Worm (Caenorhabditis elegans) whole organism, L2 larva: ENCODE measurements around the gene Y75B12B.11.

Experiments used
- aly-2 ChIP-seq: fragments of 150-350 bp; optimal IDR thresholded peaks from 2 replicates; lab custom pipeline; 2014; ENCODE audit warnings: missing biosample characterization, missing genetic modification characterization
- elt-1 ChIP-seq: fragments of 150-350 bp; optimal IDR thresholded peaks from 2 replicates; lab custom pipeline; 2014; ENCODE audit warnings: missing biosample characterization, missing genetic modification characterization
- elt-3 ChIP-seq: sonication (generic microtip); optimal IDR thresholded peaks from 2 replicates; lab custom pipeline; 2017; ENCODE audit warnings: missing biosample characterization, missing genetic modification characterization
- fos-1 ChIP-seq: fragments of 150-350 bp; optimal IDR thresholded peaks from 2 replicates; lab custom pipeline; 2014; ENCODE audit warnings: missing biosample characterization, missing genetic modification characterization
- lin-11 ChIP-seq: fragments of 150-350 bp; sonication (generic microtip); optimal IDR thresholded peaks from 2 replicates; lab custom pipeline; 2014; ENCODE audit warnings: missing biosample characterization, missing genetic modification characterization, inconsistent platforms, mixed read lengths
- lin-13 ChIP-seq: fragments of 150-350 bp; optimal IDR thresholded peaks from 2 replicates; lab custom pipeline; 2014; ENCODE audit warnings: missing biosample characterization, missing genetic modification reagents, missing genetic modification characterization
- mbf-1 ChIP-seq: sonication (generic microtip); optimal IDR thresholded peaks from 2 replicates; lab custom pipeline; 2017; ENCODE audit warnings: missing biosample characterization, missing genetic modification characterization
- mdl-1 ChIP-seq, 2 experiments: fragments of 150-350 bp in 1 of 2; sonication (generic microtip) in 1 of 2; optimal IDR thresholded peaks; 2 replicates each; lab custom pipeline; 2017; ENCODE audit warnings: missing biosample characterization in 2 of 2, missing genetic modification characterization in 2 of 2
- skn-1 ChIP-seq: sonication (generic microtip); optimal IDR thresholded peaks from 2 replicates; lab custom pipeline; 2017; ENCODE audit warnings: missing biosample characterization, missing genetic modification characterization
- unc-55 ChIP-seq: fragments of 150-350 bp; sonication (generic microtip); optimal IDR thresholded peaks from 3 replicates; lab custom pipeline; 2014; ENCODE audit warnings: missing biosample characterization, missing genetic modification reagents, missing genetic modification characterization
- unc-62 ChIP-seq: fragments of 150-350 bp; optimal IDR thresholded peaks from 2 replicates; lab custom pipeline; 2014; ENCODE audit warnings: missing biosample characterization, missing genetic modification reagents, missing genetic modification characterization

- TF ChIP-seq lin-11 (tag; lab: Kevin White, UChicago) (no peak), fos-1 (tag; lab: Kevin White, UChicago) (no peak), mdl-1 (tag; optimal IDR thresholded peaks at IDR 0.05; lab: Kevin White, UChicago) (no peak), unc-62 (GFP tag; lab: Kevin White, UChicago) (no peak), elt-3 (tag; lab: Kevin White, UChicago) (no peak), skn-1 (no peak), lin-13 (GFP tag; lab: Kevin White, UChicago) (no peak), mbf-1 (no peak), unc-55 (no peak), elt-1 (tag; lab: Kevin White, UChicago) (no peak), aly-2 (no peak)
Observed at ce11 chrV:15225650-15226049, 34.6 kb downstream of the Y75B12B.11 start, which contains the start of gene srw-14.
